Worm (Caenorhabditis elegans) whole organism, young adult: Measurements from ENCODE around the gene ima-3.

Source experiments
- F23B12.7 ChIP-seq: sonication (generic microtip); optimal IDR thresholded peaks from 2 replicates; lab custom pipeline; 2017; ENCODE audit warnings: missing genetic modification characterization, mild to moderate bottlenecking, missing compliant biosample characterization, antibody characterized with exemption, moderate library complexity; ENCODE audit not compliant: insufficient read depth
- F49E8.2 ChIP-seq: sonication (generic microtip); optimal IDR thresholded peaks from 3 replicates; lab custom pipeline; 2017; ENCODE audit warnings: missing genetic modification characterization, mild to moderate bottlenecking, missing compliant biosample characterization, antibody characterized with exemption, moderate library complexity; ENCODE audit not compliant: insufficient read depth
- F57A8.1 ChIP-seq: fragments of 200-800 bp; sonication (Bioruptor generic); optimal IDR thresholded peaks from 2 replicates; lab custom pipeline; 2018; ENCODE audit warnings: mild to moderate bottlenecking, missing genetic modification characterization, moderate library complexity, missing compliant biosample characterization
- K11D2.4 ChIP-seq: fragments of 200-800 bp; sonication (Bioruptor generic); IDR thresholded peaks from 2 replicates; pipeline ENCODE4 v1.3.6; 2022; ENCODE audit warnings: missing genetic modification reagents, missing genetic modification characterization, missing compliant biosample characterization
- T07F8.4 ChIP-seq: sonication (generic microtip); optimal IDR thresholded peaks from 2 replicates; lab custom pipeline; 2016; ENCODE audit warnings: mild to moderate bottlenecking, missing genetic modification characterization, moderate library complexity, missing compliant biosample characterization
- Y79H2A.3 ChIP-seq: fragments of 200-800 bp; sonication (Bioruptor generic); conservative IDR thresholded peaks from 2 replicates; pipeline ENCODE4 v1.3.6; 2022; ENCODE audit warnings: missing genetic modification reagents, missing genetic modification characterization, missing compliant biosample characterization
- ama-1 ChIP-seq, 3 experiments: fragments of 150-350 bp in 1 of 3; sonication (generic microtip) in 2 of 3; optimal IDR thresholded peaks; 2 replicates each; lab custom pipeline; 2014 to 2018; ENCODE audit warnings: missing biosample characterization in 2 of 3, missing genetic modification characterization in 2 of 3, missing genetic modification reagents in 2 of 3
- aptf-2 ChIP-seq: fragments of 200-800 bp; sonication (Bioruptor generic); conservative IDR thresholded peaks from 2 replicates; pipeline ENCODE4 v1.3.6; 2022; ENCODE audit warnings: missing genetic modification reagents, missing genetic modification characterization, missing compliant biosample characterization
- atf-7 ChIP-seq: sonication (generic microtip); optimal IDR thresholded peaks from 2 replicates; lab custom pipeline; 2017; ENCODE audit warnings: mild to moderate bottlenecking, missing genetic modification characterization, missing compliant biosample characterization
- attf-5 ChIP-seq: fragments of 200-800 bp; sonication (Bioruptor generic); optimal IDR thresholded peaks from 2 replicates; lab custom pipeline; 2018; ENCODE audit warnings: mild to moderate bottlenecking, missing genetic modification characterization, missing compliant biosample characterization
- cebp-1 ChIP-seq, 2 experiments: fragments of 200-800 bp in 1 of 2; sonication (Bioruptor generic) in 1 of 2; sonication (generic microtip) in 1 of 2; IDR thresholded peaks in 1 of 2; optimal IDR thresholded peaks in 1 of 2; 2 replicates each; pipeline versions ENCODE4 v1.3.6 to Lab custom; 2017 to 2022; ENCODE audit warnings: missing compliant biosample characterization in 2 of 2, missing genetic modification characterization in 2 of 2, mild to moderate bottlenecking in 1 of 2, missing genetic modification reagents in 1 of 2, moderate library complexity in 1 of 2
- ceh-100 ChIP-seq: fragments of 200-800 bp; sonication (Bioruptor generic); IDR thresholded peaks from 2 replicates; pipeline ENCODE4 v1.3.6; 2022; ENCODE audit warnings: missing genetic modification reagents, missing genetic modification characterization, missing compliant biosample characterization
- ceh-40 ChIP-seq: fragments of 200-800 bp; sonication (Bioruptor generic); IDR thresholded peaks from 2 replicates; pipeline ENCODE4 v1.3.6; 2022; ENCODE audit warnings: missing genetic modification characterization, missing compliant biosample characterization
- ceh-79 ChIP-seq: sonication (generic microtip); optimal IDR thresholded peaks from 2 replicates; lab custom pipeline; 2017; ENCODE audit warnings: mild to moderate bottlenecking, missing genetic modification characterization, missing compliant biosample characterization
- die-1 ChIP-seq: sonication (generic microtip); optimal IDR thresholded peaks from 2 replicates; lab custom pipeline; 2016; ENCODE audit warnings: missing genotype, mild to moderate bottlenecking, missing genetic modification characterization, missing compliant biosample characterization
- dox-1 ChIP-seq: fragments of 200-800 bp; sonication (Bioruptor generic); IDR thresholded peaks from 2 replicates; pipeline ENCODE4 v1.3.6; 2022; ENCODE audit warnings: missing genetic modification reagents, missing genetic modification characterization, missing compliant biosample characterization
- egl-44 ChIP-seq: fragments of 200-800 bp; sonication (Bioruptor generic); IDR thresholded peaks from 2 replicates; pipeline ENCODE4 v1.3.6; 2022; ENCODE audit warnings: missing genetic modification reagents, missing genetic modification characterization, missing compliant biosample characterization
- ekl-4 ChIP-seq: fragments of 200-800 bp; sonication (Bioruptor generic); IDR thresholded peaks from 2 replicates; pipeline ENCODE4 v1.3.6; 2022; ENCODE audit warnings: missing genetic modification reagents, missing genetic modification characterization, missing compliant biosample characterization
- fkh-3 ChIP-seq: sonication (generic microtip); optimal IDR thresholded peaks from 2 replicates; lab custom pipeline; 2016; ENCODE audit warnings: mild to moderate bottlenecking, missing genetic modification characterization, missing compliant biosample characterization
- hmg-1.2 ChIP-seq: fragments of 200-800 bp; sonication (Bioruptor generic); IDR thresholded peaks from 2 replicates; pipeline ENCODE4 v1.3.6; 2022; ENCODE audit warnings: missing genetic modification reagents, missing genetic modification characterization, missing compliant biosample characterization
- lag-1 ChIP-seq: fragments of 200-800 bp; sonication (Bioruptor generic); IDR thresholded peaks from 2 replicates; pipeline ENCODE4 v1.3.6; 2022; ENCODE audit warnings: missing genetic modification reagents, missing genetic modification characterization, missing compliant biosample characterization
- let-526 ChIP-seq: fragments of 200-800 bp; sonication (Bioruptor generic); IDR thresholded peaks from 2 replicates; pipeline ENCODE4 v1.3.6; 2022; ENCODE audit warnings: missing genetic modification reagents, missing genetic modification characterization, missing compliant biosample characterization
- lir-1 ChIP-seq: fragments of 200-800 bp; sonication (Bioruptor generic); conservative IDR thresholded peaks from 2 replicates; pipeline ENCODE4 v1.3.6; 2022; ENCODE audit warnings: missing genetic modification reagents, missing genetic modification characterization, missing compliant biosample characterization
- madf-3 ChIP-seq: fragments of 200-800 bp; sonication (Bioruptor generic); IDR thresholded peaks from 2 replicates; pipeline ENCODE4 v1.3.6; 2022; ENCODE audit warnings: missing genetic modification reagents, missing genetic modification characterization, missing compliant biosample characterization
- madf-6 ChIP-seq: fragments of 200-800 bp; sonication (Bioruptor generic); IDR thresholded peaks from 2 replicates; pipeline ENCODE4 v1.3.6; 2022; ENCODE audit warnings: missing genetic modification reagents, missing genetic modification characterization, missing compliant biosample characterization
- madf-8 ChIP-seq: fragments of 200-800 bp; sonication (Bioruptor generic); conservative IDR thresholded peaks from 2 replicates; pipeline ENCODE4 v1.3.6; 2022; ENCODE audit warnings: missing genetic modification reagents, missing genetic modification characterization, missing compliant biosample characterization
- mcd-1 ChIP-seq: fragments of 200-800 bp; sonication (Bioruptor generic); IDR thresholded peaks from 2 replicates; pipeline ENCODE4 v1.3.6; 2022; ENCODE audit warnings: missing genetic modification reagents, missing genetic modification characterization, missing compliant biosample characterization
- mes-4 ChIP-seq: sonication (generic microtip); optimal IDR thresholded peaks from 2 replicates; lab custom pipeline; 2016; ENCODE audit warnings: missing genotype, missing genetic modification characterization, missing compliant biosample characterization
- nhr-120 ChIP-seq: fragments of 200-800 bp; sonication (Bioruptor generic); IDR thresholded peaks from 2 replicates; pipeline ENCODE4 v1.3.6; 2022; ENCODE audit warnings: missing genetic modification characterization, missing compliant biosample characterization
- nhr-80 ChIP-seq: sonication (generic microtip); optimal IDR thresholded peaks from 2 replicates; lab custom pipeline; 2016; ENCODE audit warnings: missing genetic modification characterization, missing compliant biosample characterization
- rec-8 ChIP-seq, 2 experiments: sonication (generic microtip); optimal IDR thresholded peaks; 2 replicates each; lab custom pipeline; 2016; ENCODE audit warnings: mild to moderate bottlenecking in 2 of 2, missing genetic modification characterization in 2 of 2, missing genetic modification reagents in 2 of 2, missing genotype in 2 of 2, missing biosample characterization in 1 of 2, missing compliant biosample characterization in 1 of 2, moderate library complexity in 1 of 2
- sdz-38 ChIP-seq: sonication (generic microtip); optimal IDR thresholded peaks from 2 replicates; lab custom pipeline; 2016; ENCODE audit warnings: missing genotype, missing genetic modification characterization, missing compliant biosample characterization
- snpc-4 ChIP-seq, 5 experiments: fragments of 150-350 bp in 1 of 5; sonication (generic microtip) in 4 of 5; optimal IDR thresholded peaks; 2 replicates each; lab custom pipeline; 2014 to 2018; ENCODE audit warnings: missing genetic modification characterization in 5 of 5, missing biosample characterization in 3 of 5, antibody characterized with exemption in 2 of 5, mild to moderate bottlenecking in 2 of 5, missing compliant biosample characterization in 2 of 5, missing genotype in 2 of 5, moderate library complexity in 2 of 5, missing genetic modification reagents in 1 of 5
- tbp1 ChIP-seq: fragments of 200-800 bp; sonication (Bioruptor generic); optimal IDR thresholded peaks from 2 replicates; lab custom pipeline; 2018; ENCODE audit warnings: mild to moderate bottlenecking, missing genetic modification characterization, missing compliant biosample characterization
- tbx-9 ChIP-seq: sonication (generic microtip); optimal IDR thresholded peaks from 2 replicates; lab custom pipeline; 2016; ENCODE audit warnings: borderline replicate concordance, missing genetic modification characterization, inconsistent platforms, missing compliant biosample characterization
- zfh-2 ChIP-seq: fragments of 200-800 bp; sonication (Bioruptor generic); conservative IDR thresholded peaks from 2 replicates; pipeline ENCODE4 v1.3.6; 2022; ENCODE audit warnings: missing genetic modification reagents, missing genetic modification characterization, missing compliant biosample characterization
- ztf-26 ChIP-seq: sonication (generic microtip); optimal IDR thresholded peaks from 2 replicates; lab custom pipeline; 2017; ENCODE audit warnings: missing genetic modification characterization, missing compliant biosample characterization

ima-3 gene

DNA sequence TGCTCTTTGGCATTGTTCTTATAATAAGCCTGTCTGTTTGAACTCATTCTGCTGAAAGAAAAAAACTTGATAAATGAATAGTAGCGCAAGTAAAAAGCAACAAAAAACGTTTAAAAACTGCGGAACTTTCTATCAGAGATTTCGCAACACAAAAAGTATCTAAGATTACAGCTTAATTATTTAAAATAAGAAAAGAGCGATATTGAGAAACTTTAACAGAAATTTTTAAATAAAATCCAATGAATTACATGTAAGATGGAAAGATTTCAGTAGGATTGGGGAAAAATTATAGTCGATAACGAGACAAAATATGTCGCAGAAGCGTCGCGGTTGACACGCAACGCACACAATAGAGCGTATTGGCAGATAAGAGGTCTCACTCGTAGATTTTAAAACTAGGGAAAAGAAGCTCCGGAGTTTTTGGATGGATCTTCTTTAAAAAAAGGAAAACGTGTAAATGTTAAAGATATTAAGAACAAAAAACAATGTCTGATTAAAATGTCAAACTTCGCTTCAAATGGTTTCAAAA lies at the start of gene ima-3:
Gene ima-3 (minus strand): TSS at position 51 of the 529 bp plus-strand sequence.
- TF ChIP-seq snpc-4 (GFP tag; optimal IDR thresholded peaks at IDR 0.05; lab: Kevin White, UChicago) (no peak), snpc-4 (tag; optimal IDR thresholded peaks at IDR 0.05; lab: Kevin White, UChicago) (peak in 1 of 4 experiments; percentile 63), let-526 (GFP tag; lab: Robert Waterston, UW) (no peak), attf-5 (GFP tag; lab: Kevin White, UChicago) (peak; percentile 86), F23B12.7 (tag; lab: Kevin White, UChicago) (peak; percentile 78), T07F8.4 (tag; lab: Kevin White, UChicago) (no peak), fkh-3 (tag; lab: Kevin White, UChicago) (no peak), nhr-120 (GFP tag; lab: Robert Waterston, UW) (no peak), F49E8.2 (tag; lab: Kevin White, UChicago) (no peak), rec-8 (tag; optimal IDR thresholded peaks at IDR 0.05; lab: Kevin White, UChicago) (no peak), egl-44 (GFP tag; lab: Robert Waterston, UW) (no peak), lir-1 (GFP tag; lab: Robert Waterston, UW) (no peak), sdz-38 (tag; lab: Kevin White, UChicago) (no peak), nhr-80 (peak; percentile 12), tbp1 (GFP tag; lab: Kevin White, UChicago) (no peak), Y79H2A.3 (GFP tag; lab: Robert Waterston, UW) (no peak), madf-3 (peak; percentile 81), dox-1 (peak; percentile 28; the same call in 1 of the 2 replicates), ekl-4 (GFP tag; lab: Robert Waterston, UW) (no peak), mcd-1 (0 out of 2 replicates have a peak, but pooled peaks have one; percentile 44), ceh-100 (GFP tag; lab: Robert Waterston, UW) (peak; percentile 56; the same call in 1 of the 2 replicates), F57A8.1 (GFP tag; lab: Kevin White, UChicago) (no peak), cebp-1 (GFP tag; IDR thresholded peaks at IDR 0.05; lab: Robert Waterston, UW) (no peak), cebp-1 (tag; optimal IDR thresholded peaks at IDR 0.05; lab: Kevin White, UChicago) (peak; percentile 75), madf-8 (GFP tag; lab: Robert Waterston, UW) (no peak)
- TF ChIP-seq, all 124 proteins: peak for 9

DNA sequence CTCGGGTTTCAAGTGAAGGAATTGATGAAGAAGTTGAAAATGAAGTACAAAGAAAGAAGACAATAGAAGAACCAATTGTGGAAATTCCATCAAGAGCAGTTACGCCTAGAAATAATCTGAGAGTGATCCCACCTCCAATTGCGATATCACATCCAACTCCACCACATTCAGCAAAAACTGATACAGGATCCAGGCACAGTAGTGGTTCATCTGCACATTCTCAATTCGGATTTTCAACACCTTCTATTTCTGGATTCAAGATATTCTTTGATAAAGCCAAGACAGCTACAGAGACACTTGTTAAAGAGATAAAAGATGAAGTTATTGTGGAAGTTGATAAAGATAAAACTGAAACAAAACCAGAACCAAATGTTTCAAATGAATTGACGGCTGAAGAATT lies 46.6 kb upstream of the ima-3 start:
- TF ChIP-seq ama-1 (optimal IDR thresholded peaks at IDR 0.05; lab: Kevin White, UChicago): no peak
- no peak for TF ChIP-seq ama-1 (GFP tag; optimal IDR thresholded peaks at IDR 0.05; lab: Kevin White, UChicago)
- no peak for TF ChIP-seq ceh-100 (GFP tag; lab: Robert Waterston, UW)
- TF ChIP-seq atf-7 (tag; lab: Kevin White, UChicago): no peak
- no peak for TF ChIP-seq die-1 (tag; lab: Kevin White, UChicago)
- TF ChIP-seq aptf-2 (GFP tag; lab: Robert Waterston, UW): no peak
- TF ChIP-seq hmg-1.2 (GFP tag; lab: Robert Waterston, UW): no peak

DNA sequence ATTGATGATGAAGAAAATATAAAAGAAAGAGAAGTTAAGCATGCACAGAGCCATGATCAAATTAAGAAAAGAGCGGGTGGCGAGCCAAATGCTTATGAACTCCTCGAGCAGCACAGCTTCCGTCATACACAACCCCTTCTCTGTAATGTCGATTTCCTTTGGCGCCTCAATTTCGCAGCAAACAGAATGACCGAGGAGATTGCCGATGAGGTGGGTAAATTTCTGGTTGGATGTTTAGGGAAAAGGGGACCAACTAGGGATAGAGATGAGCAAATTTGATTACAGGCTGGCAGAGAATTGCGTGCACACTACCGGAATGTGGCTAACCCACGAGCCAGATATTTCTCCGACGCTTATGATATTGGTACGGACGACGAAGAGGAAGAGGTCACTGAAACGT lies 43.9 kb upstream of the ima-3 start:
- TF ChIP-seq mes-4: no peak
- no peak for TF ChIP-seq lag-1 (GFP tag; lab: Robert Waterston, UW)
- TF ChIP-seq K11D2.4: no peak
- TF ChIP-seq ztf-26: no peak
- no peak for TF ChIP-seq ceh-79 (tag; lab: Kevin White, UChicago)
- no peak for TF ChIP-seq madf-6 (GFP tag; lab: Robert Waterston, UW)
- no peak for TF ChIP-seq ceh-40 (GFP tag; lab: Robert Waterston, UW)
- TF ChIP-seq tbx-9: no peak
- TF ChIP-seq zfh-2: 0 out of 2 replicates have a peak, but pooled peaks have one; percentile 8
